Fruit fly (Drosophila melanogaster): ENCODE results near the gene Keap1.

Keap1 gene

dm6 chr3R:17110880-17111726 lies 31.4 kb upstream of the Keap1 start:
- TF ChIP-seq CG7101 (tag; optimal IDR thresholded peaks at IDR 0.05) (no peak), bab1 (GFP tag; optimal IDR thresholded peaks at IDR 0.05) (no peak), cic (GFP tag; optimal IDR thresholded peaks at IDR 0.05) (no peak), CG14711 (tag; optimal IDR thresholded peaks at IDR 0.05) (no peak), Mnt (GFP tag; optimal IDR thresholded peaks at IDR 0.05) (no peak), CG1620 (GFP tag; optimal IDR thresholded peaks at IDR 0.05) (no peak), Crg-1 (GFP tag; optimal IDR thresholded peaks at IDR 0.05) (no peak)

dm6 chr3R:17108881-17109280 lies 29.1 kb upstream of the Keap1 start:
- TF ChIP-seq CG11617 (GFP tag; optimal IDR thresholded peaks at IDR 0.05) = no peak
- TF ChIP-seq pad (GFP tag; optimal IDR thresholded peaks at IDR 0.05) = no peak
- no peak for TF ChIP-seq Hr96 (GFP tag; optimal IDR thresholded peaks at IDR 0.05)
- TF ChIP-seq CG7101 (tag; optimal IDR thresholded peaks at IDR 0.05) = no peak
- TF ChIP-seq Crg-1 (GFP tag; optimal IDR thresholded peaks at IDR 0.05) = no peak
- TF ChIP-seq cic (GFP tag; optimal IDR thresholded peaks at IDR 0.05) = no peak
- TF ChIP-seq CG7045 (GFP tag; optimal IDR thresholded peaks at IDR 0.05) = no peak

dm6 chr3R:17087977-17088618 lies 8.4 kb upstream of the Keap1 start, which contains the start of gene cal1:
Gene cal1 (plus strand): TSS chr3R:17088280.
- no peak for TF ChIP-seq CG33017 (tag; optimal IDR thresholded peaks at IDR 0.05)
- no peak for TF ChIP-seq bab1 (GFP tag; optimal IDR thresholded peaks at IDR 0.05)
- TF ChIP-seq Clk (GFP tag; optimal IDR thresholded peaks at IDR 0.05) = no peak
- TF ChIP-seq CG7045 (GFP tag; optimal IDR thresholded peaks at IDR 0.05) = no peak
- no peak for TF ChIP-seq CG5204 (GFP tag; optimal IDR thresholded peaks at IDR 0.05)
- no peak for TF ChIP-seq ovo (GFP tag; optimal IDR thresholded peaks at IDR 0.05)
- no peak for TF ChIP-seq Crg-1 (GFP tag; optimal IDR thresholded peaks at IDR 0.05)
- no peak for TF ChIP-seq CG1620 (GFP tag; optimal IDR thresholded peaks at IDR 0.05)

dm6 chr3R:17085029-17085807 lies 5.5 kb upstream of the Keap1 start, which contains the start of gene GckIII:
Gene GckIII (plus strand): TSS chr3R:17085513.
- TF ChIP-seq CG14711 (tag; optimal IDR thresholded peaks at IDR 0.05) = peak; percentile 28
- no peak for TF ChIP-seq tj (GFP tag; optimal IDR thresholded peaks at IDR 0.05)
- no peak for TF ChIP-seq Mnt (GFP tag; optimal IDR thresholded peaks at IDR 0.05)
- TF ChIP-seq cic (GFP tag; optimal IDR thresholded peaks at IDR 0.05) = no peak

- TF ChIP-seq ovo (GFP tag; optimal IDR thresholded peaks at IDR 0.05) (no peak), Clk (GFP tag; optimal IDR thresholded peaks at IDR 0.05) (no peak), CG7101 (tag; optimal IDR thresholded peaks at IDR 0.05) (no peak), cic (GFP tag; optimal IDR thresholded peaks at IDR 0.05) (no peak), tj (GFP tag; optimal IDR thresholded peaks at IDR 0.05) (no peak), CG7045 (GFP tag; optimal IDR thresholded peaks at IDR 0.05) (no peak)
Measured at dm6 chr3R:17082471-17082870, 2.7 kb upstream of the Keap1 start.

dm6 chr3R:17081359-17081935 lies 1.7 kb upstream of the Keap1 start:
- TF ChIP-seq pad (GFP tag; optimal IDR thresholded peaks at IDR 0.05) (peak; percentile 37), Clk (GFP tag; optimal IDR thresholded peaks at IDR 0.05) (peak; percentile 1), tj (GFP tag; optimal IDR thresholded peaks at IDR 0.05) (peak; percentile 36), CG7101 (tag; optimal IDR thresholded peaks at IDR 0.05) (peak; percentile 66), bab1 (GFP tag; optimal IDR thresholded peaks at IDR 0.05) (peak; percentile 65), CG11617 (GFP tag; optimal IDR thresholded peaks at IDR 0.05) (peak; percentile 49), CG14711 (tag; optimal IDR thresholded peaks at IDR 0.05) (peak; percentile 58), kay (GFP tag; ENCODE audit: borderline replicate concordance) (peak; percentile 68), CG7045 (GFP tag; optimal IDR thresholded peaks at IDR 0.05) (peak; percentile 80), CG12768 (GFP tag; optimal IDR thresholded peaks at IDR 0.05) (peak; percentile 61), cnc (optimal IDR thresholded peaks at IDR 0.05) (no peak), CG33017 (tag; optimal IDR thresholded peaks at IDR 0.05) (peak; percentile 82), Crg-1 (GFP tag; optimal IDR thresholded peaks at IDR 0.05) (no peak), cic (GFP tag; optimal IDR thresholded peaks at IDR 0.05) (no peak)

All from whole organism, adult.